Worm (Caenorhabditis elegans) whole organism, L2 larva: ENCODE data around the gene mdt-21.

ENCODE experiments used
- C34F6.9 ChIP-seq: fragments of 150-350 bp; optimal IDR thresholded peaks from 2 replicates; lab custom pipeline; 2014; ENCODE audit warnings: missing biosample characterization, missing genetic modification characterization
- F13H6.1 ChIP-seq: sonication (generic microtip); optimal IDR thresholded peaks from 2 replicates; lab custom pipeline; 2016; ENCODE audit warnings: missing genetic modification characterization, missing compliant biosample characterization
- R02D3.7 ChIP-seq: fragments of 150-350 bp; optimal IDR thresholded peaks from 2 replicates; lab custom pipeline; 2014; ENCODE audit warnings: missing biosample characterization, missing genetic modification characterization
- Y55F3AM.14 ChIP-seq: fragments of 200-800 bp; sonication (Bioruptor generic); optimal IDR thresholded peaks from 2 replicates; lab custom pipeline; 2018; ENCODE audit warnings: mild to moderate bottlenecking, missing genetic modification characterization, missing compliant biosample characterization
- aly-2 ChIP-seq: fragments of 150-350 bp; optimal IDR thresholded peaks from 2 replicates; lab custom pipeline; 2014; ENCODE audit warnings: missing biosample characterization, missing genetic modification characterization
- blmp-1 ChIP-seq: sonication (generic microtip); optimal IDR thresholded peaks from 2 replicates; lab custom pipeline; 2017; ENCODE audit warnings: missing genetic modification characterization, mild to moderate bottlenecking, missing compliant biosample characterization, antibody characterized with exemption, moderate library complexity; ENCODE audit not compliant: insufficient read depth
- ceh-16 ChIP-seq: fragments of 150-350 bp; optimal IDR thresholded peaks from 2 replicates; lab custom pipeline; 2014; ENCODE audit warnings: missing biosample characterization, missing genetic modification characterization
- ceh-82 ChIP-seq: fragments of 150-350 bp; optimal IDR thresholded peaks from 2 replicates; lab custom pipeline; 2014; ENCODE audit warnings: missing biosample characterization, missing genetic modification characterization
- dmd-4 ChIP-seq: sonication (generic microtip); optimal IDR thresholded peaks from 2 replicates; lab custom pipeline; 2017; ENCODE audit warnings: missing biosample characterization, missing genetic modification characterization
- fos-1 ChIP-seq: fragments of 150-350 bp; optimal IDR thresholded peaks from 2 replicates; lab custom pipeline; 2014; ENCODE audit warnings: missing biosample characterization, missing genetic modification characterization
- lin-11 ChIP-seq: fragments of 150-350 bp; sonication (generic microtip); optimal IDR thresholded peaks from 2 replicates; lab custom pipeline; 2014; ENCODE audit warnings: missing biosample characterization, missing genetic modification characterization, inconsistent platforms, mixed read lengths
- lin-13 ChIP-seq: fragments of 150-350 bp; optimal IDR thresholded peaks from 2 replicates; lab custom pipeline; 2014; ENCODE audit warnings: missing biosample characterization, missing genetic modification reagents, missing genetic modification characterization
- lsy-2 ChIP-seq, 2 experiments: fragments of 150-350 bp in 1 of 2; sonication (generic microtip) in 1 of 2; optimal IDR thresholded peaks; 2 replicates each; lab custom pipeline; 2014 to 2017; ENCODE audit warnings: missing biosample characterization in 2 of 2, missing genetic modification characterization in 2 of 2
- mab-5 ChIP-seq: fragments of 150-350 bp; optimal IDR thresholded peaks from 2 replicates; lab custom pipeline; 2014; ENCODE audit warnings: missing biosample characterization, missing genetic modification characterization
- mbf-1 ChIP-seq: sonication (generic microtip); optimal IDR thresholded peaks from 2 replicates; lab custom pipeline; 2017; ENCODE audit warnings: missing biosample characterization, missing genetic modification characterization
- mdl-1 ChIP-seq, 2 experiments: fragments of 150-350 bp in 1 of 2; sonication (generic microtip) in 1 of 2; optimal IDR thresholded peaks; 2 replicates each; lab custom pipeline; 2017; ENCODE audit warnings: missing biosample characterization in 2 of 2, missing genetic modification characterization in 2 of 2
- nhr-10 ChIP-seq: sonication (generic microtip); optimal IDR thresholded peaks from 2 replicates; lab custom pipeline; 2017; ENCODE audit warnings: missing biosample characterization, missing genetic modification characterization
- nhr-11 ChIP-seq: fragments of 150-350 bp; optimal IDR thresholded peaks from 2 replicates; lab custom pipeline; 2014; ENCODE audit warnings: missing biosample characterization, missing genetic modification characterization
- nhr-12 ChIP-seq: fragments of 150-350 bp; optimal IDR thresholded peaks from 2 replicates; lab custom pipeline; 2014; ENCODE audit warnings: missing biosample characterization, missing genetic modification characterization
- nhr-129 ChIP-seq: fragments of 150-350 bp; optimal IDR thresholded peaks from 2 replicates; lab custom pipeline; 2014; ENCODE audit warnings: missing biosample characterization, missing genetic modification characterization
- nhr-21 ChIP-seq: fragments of 150-350 bp; optimal IDR thresholded peaks from 2 replicates; lab custom pipeline; 2014; ENCODE audit warnings: missing biosample characterization, missing genetic modification characterization
- nhr-237 ChIP-seq: fragments of 150-350 bp; optimal IDR thresholded peaks from 2 replicates; lab custom pipeline; 2014; ENCODE audit warnings: missing biosample characterization, missing genetic modification characterization
- nhr-25 ChIP-seq: fragments of 150-350 bp; sonication (generic microtip); optimal IDR thresholded peaks from 3 replicates; lab custom pipeline; 2014; ENCODE audit warnings: missing biosample characterization, missing genetic modification characterization
- nhr-6 ChIP-seq: fragments of 150-350 bp; optimal IDR thresholded peaks from 2 replicates; lab custom pipeline; 2014; ENCODE audit warnings: missing biosample characterization, missing genetic modification characterization
- peb-1 ChIP-seq: fragments of 150-350 bp; optimal IDR thresholded peaks from 2 replicates; lab custom pipeline; 2014; ENCODE audit warnings: missing biosample characterization, missing genetic modification characterization
- sem-4 ChIP-seq: fragments of 150-350 bp; optimal IDR thresholded peaks from 2 replicates; lab custom pipeline; 2014; ENCODE audit warnings: missing biosample characterization, missing genetic modification reagents, missing genetic modification characterization
- sma-3 ChIP-seq: sonication (generic microtip); optimal IDR thresholded peaks from 2 replicates; lab custom pipeline; 2016; ENCODE audit warnings: missing genetic modification reagents, missing genetic modification characterization, missing compliant biosample characterization
- sma-9 ChIP-seq, 2 experiments: fragments of 150-350 bp in 1 of 2; sonication (generic microtip) in 1 of 2; optimal IDR thresholded peaks; 2 replicates each; lab custom pipeline; 2014 to 2016; ENCODE audit warnings: missing genetic modification characterization in 2 of 2, mild to moderate bottlenecking in 1 of 2, missing biosample characterization in 1 of 2, missing compliant biosample characterization in 1 of 2, missing genetic modification reagents in 1 of 2, moderate library complexity in 1 of 2
- unc-62 ChIP-seq: fragments of 150-350 bp; optimal IDR thresholded peaks from 2 replicates; lab custom pipeline; 2014; ENCODE audit warnings: missing biosample characterization, missing genetic modification reagents, missing genetic modification characterization
- ztf-1 ChIP-seq: fragments of 200-800 bp; sonication (Bioruptor generic); conservative IDR thresholded peaks from 2 replicates; pipeline ENCODE4 v1.3.6; 2022; ENCODE audit warnings: missing genetic modification characterization, missing compliant biosample characterization
- ztf-11 ChIP-seq: sonication (generic microtip); optimal IDR thresholded peaks from 2 replicates; lab custom pipeline; 2017; ENCODE audit warnings: missing biosample characterization, missing genetic modification characterization

mdt-21 gene

DNA sequence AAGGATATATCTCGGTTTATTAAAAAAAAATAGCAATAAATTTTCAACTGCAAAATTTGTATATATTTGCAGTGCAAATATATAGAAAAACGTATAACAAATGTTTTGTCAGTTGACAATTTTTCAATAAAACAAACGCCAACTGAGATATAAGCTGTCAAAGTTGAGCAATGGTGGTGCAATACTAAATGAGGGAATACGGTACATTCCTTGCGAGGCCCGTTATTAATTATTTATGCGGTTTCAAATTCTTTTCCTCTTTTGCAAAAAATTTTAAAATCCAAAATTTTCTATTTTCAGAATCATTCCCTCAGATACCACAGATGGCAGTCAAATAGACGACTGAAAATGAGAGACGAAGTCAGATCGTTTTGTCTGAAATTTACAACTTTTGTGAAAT lies 18.0 kb downstream of the mdt-21 start, which contains the start of gene twk-39:
Gene twk-39 (plus strand): TSS at position 301 of the 400 bp plus-strand sequence.
- TF ChIP-seq nhr-11 (tag; lab: Kevin White, UChicago) = no peak
- TF ChIP-seq lin-11 = no peak
- no peak for TF ChIP-seq nhr-6 (tag; lab: Kevin White, UChicago)
- TF ChIP-seq Y55F3AM.14 (GFP tag; lab: Kevin White, UChicago) = no peak
- no peak for TF ChIP-seq nhr-12 (tag; lab: Kevin White, UChicago)

- TF ChIP-seq ztf-11 = no peak
These were observed 29.3 kb downstream of the mdt-21 start, which contains the start of gene C18D11.7 for ce11 chrIII:11806695-11807094. C18D11.7 (minus strand) TSS chrIII:11806795.

DNA sequence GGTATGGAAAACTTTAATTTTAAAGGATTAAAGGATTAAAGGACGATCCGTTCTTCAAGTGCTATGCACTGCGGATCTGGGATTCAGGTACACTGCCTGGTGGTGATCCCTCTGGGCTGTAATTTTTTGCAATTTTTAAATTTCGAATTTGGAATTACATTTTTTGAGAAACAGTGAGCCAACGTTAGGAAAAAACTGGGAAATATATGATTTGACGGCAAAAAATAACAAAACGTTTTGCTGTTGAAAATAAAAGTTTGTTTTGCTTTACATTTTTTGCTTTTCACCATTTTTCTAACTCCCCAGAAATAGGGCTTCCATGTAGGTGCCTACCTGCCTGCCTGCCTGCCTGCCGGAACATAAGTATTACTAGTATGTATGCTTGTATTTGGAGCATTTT lies 30.0 kb downstream of the mdt-21 start, which contains the start of gene C18D11.10:
Gene C18D11.10 (plus strand): TSS at position 301 of the 400 bp plus-strand sequence.
- TF ChIP-seq R02D3.7 = no peak
- TF ChIP-seq ceh-16 (tag; lab: Kevin White, UChicago) = no peak
- TF ChIP-seq nhr-11 (tag; lab: Kevin White, UChicago) = no peak
- TF ChIP-seq aly-2 (tag; lab: Kevin White, UChicago) = no peak
- no peak for TF ChIP-seq nhr-237 (tag; lab: Kevin White, UChicago)
- TF ChIP-seq lsy-2 (tag; optimal IDR thresholded peaks at IDR 0.05; lab: Kevin White, UChicago) = no peak
- TF ChIP-seq lin-13 = no peak
- TF ChIP-seq lin-11 = no peak
- TF ChIP-seq mab-5 (tag; lab: Kevin White, UChicago) = no peak
- TF ChIP-seq sma-9 (GFP tag; optimal IDR thresholded peaks at IDR 0.05; lab: Kevin White, UChicago) = no peak
- TF ChIP-seq sma-9 (tag; optimal IDR thresholded peaks at IDR 0.05; lab: Kevin White, UChicago) = no peak
- TF ChIP-seq nhr-12 (tag; lab: Kevin White, UChicago) = no peak
- no peak for TF ChIP-seq Y55F3AM.14 (GFP tag; lab: Kevin White, UChicago)
- TF ChIP-seq ztf-1 (GFP tag; lab: Robert Waterston, UW) = no peak

DNA sequence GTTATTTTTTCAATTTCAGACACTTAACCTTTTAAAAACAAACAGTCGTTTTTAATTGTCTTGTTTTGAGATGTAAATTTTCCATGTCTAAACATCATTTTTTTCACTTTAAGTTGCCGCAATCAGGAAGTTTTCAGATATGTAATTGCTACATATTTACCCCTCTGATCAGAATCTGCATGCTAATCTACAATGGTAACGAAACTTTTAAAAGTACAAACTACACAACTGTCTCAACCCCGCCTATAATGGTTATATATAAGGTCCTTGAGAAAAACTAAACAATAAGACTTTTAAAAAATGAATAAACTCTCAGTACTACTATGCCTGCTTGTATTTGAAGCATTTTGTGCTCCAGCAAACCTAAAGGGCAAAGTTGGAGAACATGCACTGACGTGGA lies 31.4 kb downstream of the mdt-21 start, which contains the start of gene C18D11.9:
Gene C18D11.9 (plus strand): TSS at position 301 of the 400 bp plus-strand sequence.
- TF ChIP-seq mbf-1 = no peak
- no peak for TF ChIP-seq F13H6.1 (tag; lab: Kevin White, UChicago)
- no peak for TF ChIP-seq sma-9 (GFP tag; optimal IDR thresholded peaks at IDR 0.05; lab: Kevin White, UChicago)
- TF ChIP-seq sma-9 (tag; optimal IDR thresholded peaks at IDR 0.05; lab: Kevin White, UChicago) = no peak

ce11 chrIII:11810447-11810846 lies 33.0 kb downstream of the mdt-21 start, which contains the start of gene C18D11.6:
C18D11.6 (plus strand) TSS chrIII:11810556.
- TF ChIP-seq mbf-1 (no peak), R02D3.7 (no peak), C34F6.9 (no peak), peb-1 (tag; lab: Kevin White, UChicago) (no peak), unc-62 (GFP tag; lab: Kevin White, UChicago) (no peak), mdl-1 (tag; optimal IDR thresholded peaks at IDR 0.05; lab: Kevin White, UChicago) (no peak), nhr-237 (tag; lab: Kevin White, UChicago) (no peak)

ce11 chrIII:11811839-11812238 lies 34.4 kb downstream of the mdt-21 start:
- TF ChIP-seq lsy-2 (tag; optimal IDR thresholded peaks at IDR 0.05; lab: Kevin White, UChicago) (peak in 1 of 2 experiments; percentile 32), sma-3 (GFP tag; lab: Kevin White, UChicago) (peak; percentile 39), peb-1 (tag; lab: Kevin White, UChicago) (no peak), nhr-129 (peak; percentile 40), nhr-21 (tag; lab: Kevin White, UChicago) (peak; percentile 42), C34F6.9 (no peak), sma-9 (GFP tag; optimal IDR thresholded peaks at IDR 0.05; lab: Kevin White, UChicago) (peak; percentile 5), sma-9 (tag; optimal IDR thresholded peaks at IDR 0.05; lab: Kevin White, UChicago) (no peak), sem-4 (tag; lab: Kevin White, UChicago) (no peak), aly-2 (tag; lab: Kevin White, UChicago) (no peak), nhr-10 (tag; lab: Kevin White, UChicago) (no peak), fos-1 (tag; lab: Kevin White, UChicago) (peak; percentile 6), mab-5 (tag; lab: Kevin White, UChicago) (no peak), nhr-25 (tag; lab: Kevin White, UChicago) (peak; percentile 56)

DNA sequence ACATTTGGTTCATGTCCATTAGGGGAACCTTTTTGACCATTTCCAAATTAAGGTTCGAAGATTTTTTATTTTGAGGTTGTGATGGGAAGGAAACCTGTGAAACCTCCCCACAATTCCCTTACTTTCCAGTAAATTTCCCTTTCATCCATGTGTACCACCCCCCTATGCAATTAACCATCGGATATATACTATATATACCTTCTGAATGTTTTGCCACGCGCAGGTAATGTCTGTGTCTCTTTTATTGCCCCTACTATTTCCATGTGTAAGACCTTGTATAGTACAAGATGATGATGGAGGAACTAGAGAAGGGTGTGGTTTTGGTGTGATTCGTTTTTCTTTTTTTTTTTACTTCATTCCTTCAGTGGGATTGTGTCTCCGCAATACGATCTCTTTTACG lies 37.2 kb downstream of the mdt-21 start:
- TF ChIP-seq F13H6.1 (tag; lab: Kevin White, UChicago) (no peak), nhr-11 (tag; lab: Kevin White, UChicago) (no peak), sma-3 (GFP tag; lab: Kevin White, UChicago) (peak; percentile 37), dmd-4 (no peak), sem-4 (tag; lab: Kevin White, UChicago) (peak; percentile 64), blmp-1 (tag; lab: Kevin White, UChicago) (peak; percentile 61), sma-9 (GFP tag; optimal IDR thresholded peaks at IDR 0.05; lab: Kevin White, UChicago) (peak; percentile 45), sma-9 (tag; optimal IDR thresholded peaks at IDR 0.05; lab: Kevin White, UChicago) (no peak), ztf-1 (GFP tag; lab: Robert Waterston, UW) (no peak), mdl-1 (tag; optimal IDR thresholded peaks at IDR 0.05; lab: Kevin White, UChicago) (no peak), nhr-6 (tag; lab: Kevin White, UChicago) (peak; percentile 22), nhr-25 (tag; lab: Kevin White, UChicago) (peak; percentile 39), ceh-82 (tag; lab: Kevin White, UChicago) (no peak)
